Worm (Caenorhabditis elegans): ENCODE results near the gene H12D21.5.

The H12D21.5 gene

ce11 chrV:14876257-14876656, 17.5 kb upstream of the H12D21.5 start (continued):
- TF ChIP-seq zfh-2 (GFP tag; conservative IDR thresholded peaks at IDR 0.05): no peak
- TF ChIP-seq lag-1 (GFP tag; IDR thresholded peaks at IDR 0.05): no peak
- peak; percentile 9 for TF ChIP-seq die-1 (tag; optimal IDR thresholded peaks at IDR 0.05)
- no peak for TF ChIP-seq cebp-1 (GFP tag; IDR thresholded peaks at IDR 0.05)
- no peak for TF ChIP-seq cebp-1 (tag; optimal IDR thresholded peaks at IDR 0.05)
- 0 out of 2 replicates have a peak, but pooled peaks have one; percentile 56 for TF ChIP-seq cebp-2 (GFP tag; IDR thresholded peaks at IDR 0.05)
- no peak for TF ChIP-seq F39B2.1 (GFP tag; IDR thresholded peaks at IDR 0.05)
- no peak for TF ChIP-seq ceh-79 (tag; optimal IDR thresholded peaks at IDR 0.05)
- TF ChIP-seq madf-3 (GFP tag; IDR thresholded peaks at IDR 0.05): no peak
- TF ChIP-seq attf-5 (GFP tag; optimal IDR thresholded peaks at IDR 0.05): no peak
- TF ChIP-seq egrh-3 (GFP tag; IDR thresholded peaks at IDR 0.05): no peak
- no peak for TF ChIP-seq F37B4.10 (GFP tag; IDR thresholded peaks at IDR 0.05)
- no peak for TF ChIP-seq ztf-28 (GFP tag; IDR thresholded peaks at IDR 0.05)
- no peak for TF ChIP-seq F57C9.4 (tag; optimal IDR thresholded peaks at IDR 0.05)
- TF ChIP-seq Y95B8A.8 (GFP tag; IDR thresholded peaks at IDR 0.05): no peak
- TF ChIP-seq sdz-38 (tag; optimal IDR thresholded peaks at IDR 0.05): no peak
- TF ChIP-seq nhr-80 (tag; optimal IDR thresholded peaks at IDR 0.05): peak; percentile 4
- TF ChIP-seq nhr-120 (GFP tag; IDR thresholded peaks at IDR 0.05): no peak
- no peak for TF ChIP-seq F55B11.4 (tag; optimal IDR thresholded peaks at IDR 0.05; ENCODE audit: borderline replicate concordance, insufficient read depth)
- TF ChIP-seq Y79H2A.3 (GFP tag; conservative IDR thresholded peaks at IDR 0.05): no peak
- TF ChIP-seq F22D6.2 (tag; optimal IDR thresholded peaks at IDR 0.05): no peak
- TF ChIP-seq aptf-2 (GFP tag; conservative IDR thresholded peaks at IDR 0.05): no peak
- TF ChIP-seq athp-1 (tag; optimal IDR thresholded peaks at IDR 0.05): peak; percentile 14
- TF ChIP-seq somi-1 (GFP tag; optimal IDR thresholded peaks at IDR 0.05): peak; percentile 47
- 0 out of 2 replicates have a peak, but pooled peaks have one; percentile 62 for TF ChIP-seq ztf-25 (GFP tag; IDR thresholded peaks at IDR 0.05)
- no peak for TF ChIP-seq unc-130 (GFP tag; optimal IDR thresholded peaks at IDR 0.05)
- no peak for TF ChIP-seq bed-1 (GFP tag; IDR thresholded peaks at IDR 0.05)
- 0 out of 2 replicates have a peak, but pooled peaks have one; percentile 34 for TF ChIP-seq ceh-100 (GFP tag; IDR thresholded peaks at IDR 0.05)
- no peak for TF ChIP-seq sptf-2 (GFP tag; optimal IDR thresholded peaks at IDR 0.05)
- TF ChIP-seq nfya-1 (tag; optimal IDR thresholded peaks at IDR 0.05; ENCODE audit: borderline replicate concordance, insufficient read depth): no peak
- TF ChIP-seq lsl-1 (GFP tag; optimal IDR thresholded peaks at IDR 0.05): peak; percentile 33
- no peak for TF ChIP-seq lin-26 (GFP tag; IDR thresholded peaks at IDR 0.05)
- TF ChIP-seq B0261.1 (tag; optimal IDR thresholded peaks at IDR 0.05): peak; percentile 86
- TF ChIP-seq attf-3 (GFP tag; conservative IDR thresholded peaks at IDR 0.05): no peak
- no peak for TF ChIP-seq K12H6.12 (tag; optimal IDR thresholded peaks at IDR 0.05)
- TF ChIP-seq madf-6 (GFP tag; IDR thresholded peaks at IDR 0.05): peak; percentile 67
- TF ChIP-seq ztf-22 (GFP tag; optimal IDR thresholded peaks at IDR 0.05): no peak
- no peak for TF ChIP-seq F57A8.1 (GFP tag; optimal IDR thresholded peaks at IDR 0.05)
- peak; percentile 66 for TF ChIP-seq hmg-1.2 (GFP tag; IDR thresholded peaks at IDR 0.05)
- TF ChIP-seq xnd-1 (tag; optimal IDR thresholded peaks at IDR 0.05): no peak
- no peak for TF ChIP-seq tbx-9 (tag; optimal IDR thresholded peaks at IDR 0.05; ENCODE audit: borderline replicate concordance)
- TF ChIP-seq sea-2 (GFP tag; IDR thresholded peaks at IDR 0.05): no peak
- TF ChIP-seq hrde-1 (tag; optimal IDR thresholded peaks at IDR 0.05; ENCODE audit: borderline replicate concordance): no peak
- TF ChIP-seq mxl-1 (tag; optimal IDR thresholded peaks at IDR 0.05): no peak
- TF ChIP-seq ceh-91 (GFP tag; IDR thresholded peaks at IDR 0.05): no peak
- peak; percentile 81 for TF ChIP-seq rcor-1 (GFP tag; IDR thresholded peaks at IDR 0.05)
- peak; percentile 10 to 31 for TF ChIP-seq rec-8 (tag; optimal IDR thresholded peaks at IDR 0.05)
- no peak for TF ChIP-seq nfya-2 (GFP tag; IDR thresholded peaks at IDR 0.05)
- peak; percentile 65; the same call in 1 of the 2 replicates for TF ChIP-seq hsf-1 (GFP tag; IDR thresholded peaks at IDR 0.05)
- no peak for TF ChIP-seq fkh-3 (tag; optimal IDR thresholded peaks at IDR 0.05)

Data from whole organism, young adult.